Worm (Caenorhabditis elegans) whole organism, L2 larva: ENCODE data around the gene F15B9.11.
"Not testable (repeated sequence)": the region's sequence is repeated elsewhere in the genome, so short reads cannot be mapped to it uniquely, and the experiment has no call there.

Experiments
- C34F6.9 ChIP-seq: fragments of 150-350 bp; optimal IDR thresholded peaks from 2 replicates; lab custom pipeline; 2014; ENCODE audit warnings: missing biosample characterization, missing genetic modification characterization
- F13H6.1 ChIP-seq: sonication (generic microtip); optimal IDR thresholded peaks from 2 replicates; lab custom pipeline; 2016; ENCODE audit warnings: missing genetic modification characterization, missing compliant biosample characterization
- Y55F3AM.14 ChIP-seq: fragments of 200-800 bp; sonication (Bioruptor generic); optimal IDR thresholded peaks from 2 replicates; lab custom pipeline; 2018; ENCODE audit warnings: mild to moderate bottlenecking, missing genetic modification characterization, missing compliant biosample characterization
- alr-1 ChIP-seq: fragments of 150-350 bp; optimal IDR thresholded peaks from 2 replicates; lab custom pipeline; 2014; ENCODE audit warnings: missing biosample characterization, missing genetic modification characterization
- aly-2 ChIP-seq: fragments of 150-350 bp; optimal IDR thresholded peaks from 2 replicates; lab custom pipeline; 2014; ENCODE audit warnings: missing biosample characterization, missing genetic modification characterization
- ama-1 ChIP-seq: fragments of 150-350 bp; optimal IDR thresholded peaks from 2 replicates; lab custom pipeline; 2018; ENCODE audit warnings: inconsistent platforms
- blmp-1 ChIP-seq: sonication (generic microtip); optimal IDR thresholded peaks from 2 replicates; lab custom pipeline; 2017; ENCODE audit warnings: missing genetic modification characterization, mild to moderate bottlenecking, missing compliant biosample characterization, antibody characterized with exemption, moderate library complexity; ENCODE audit not compliant: insufficient read depth
- ceh-82 ChIP-seq: fragments of 150-350 bp; optimal IDR thresholded peaks from 2 replicates; lab custom pipeline; 2014; ENCODE audit warnings: missing biosample characterization, missing genetic modification characterization
- crh-2 ChIP-seq: sonication (generic microtip); optimal IDR thresholded peaks from 2 replicates; lab custom pipeline; 2017; ENCODE audit warnings: missing biosample characterization, missing genetic modification characterization
- egl-27 ChIP-seq: sonication (generic microtip); optimal IDR thresholded peaks from 3 replicates; lab custom pipeline; 2017; ENCODE audit warnings: missing biosample characterization, missing genetic modification reagents, missing genetic modification characterization
- elt-3 ChIP-seq: sonication (generic microtip); optimal IDR thresholded peaks from 2 replicates; lab custom pipeline; 2017; ENCODE audit warnings: missing biosample characterization, missing genetic modification characterization
- fos-1 ChIP-seq: fragments of 150-350 bp; optimal IDR thresholded peaks from 2 replicates; lab custom pipeline; 2014; ENCODE audit warnings: missing biosample characterization, missing genetic modification characterization
- gmeb-1 ChIP-seq: fragments of 150-350 bp; optimal IDR thresholded peaks from 2 replicates; lab custom pipeline; 2014; ENCODE audit warnings: missing biosample characterization, missing genetic modification characterization
- lin-11 ChIP-seq: fragments of 150-350 bp; sonication (generic microtip); optimal IDR thresholded peaks from 2 replicates; lab custom pipeline; 2014; ENCODE audit warnings: missing biosample characterization, missing genetic modification characterization, inconsistent platforms, mixed read lengths
- lin-13 ChIP-seq: fragments of 150-350 bp; optimal IDR thresholded peaks from 2 replicates; lab custom pipeline; 2014; ENCODE audit warnings: missing biosample characterization, missing genetic modification reagents, missing genetic modification characterization
- lin-39 ChIP-seq: fragments of 150-350 bp; optimal IDR thresholded peaks from 2 replicates; lab custom pipeline; 2014; ENCODE audit warnings: missing biosample characterization, missing genetic modification reagents, missing genetic modification characterization
- lsy-2 ChIP-seq, 2 experiments: fragments of 150-350 bp in 1 of 2; sonication (generic microtip) in 1 of 2; optimal IDR thresholded peaks; 2 replicates each; lab custom pipeline; 2014 to 2017; ENCODE audit warnings: missing biosample characterization in 2 of 2, missing genetic modification characterization in 2 of 2
- mab-5 ChIP-seq: fragments of 150-350 bp; optimal IDR thresholded peaks from 2 replicates; lab custom pipeline; 2014; ENCODE audit warnings: missing biosample characterization, missing genetic modification characterization
- mbf-1 ChIP-seq: sonication (generic microtip); optimal IDR thresholded peaks from 2 replicates; lab custom pipeline; 2017; ENCODE audit warnings: missing biosample characterization, missing genetic modification characterization
- mdl-1 ChIP-seq, 2 experiments: fragments of 150-350 bp in 1 of 2; sonication (generic microtip) in 1 of 2; optimal IDR thresholded peaks; 2 replicates each; lab custom pipeline; 2017; ENCODE audit warnings: missing biosample characterization in 2 of 2, missing genetic modification characterization in 2 of 2
- nhr-10 ChIP-seq: sonication (generic microtip); optimal IDR thresholded peaks from 2 replicates; lab custom pipeline; 2017; ENCODE audit warnings: missing biosample characterization, missing genetic modification characterization
- nhr-11 ChIP-seq: fragments of 150-350 bp; optimal IDR thresholded peaks from 2 replicates; lab custom pipeline; 2014; ENCODE audit warnings: missing biosample characterization, missing genetic modification characterization
- nhr-12 ChIP-seq: fragments of 150-350 bp; optimal IDR thresholded peaks from 2 replicates; lab custom pipeline; 2014; ENCODE audit warnings: missing biosample characterization, missing genetic modification characterization
- nhr-129 ChIP-seq: fragments of 150-350 bp; optimal IDR thresholded peaks from 2 replicates; lab custom pipeline; 2014; ENCODE audit warnings: missing biosample characterization, missing genetic modification characterization
- nhr-21 ChIP-seq: fragments of 150-350 bp; optimal IDR thresholded peaks from 2 replicates; lab custom pipeline; 2014; ENCODE audit warnings: missing biosample characterization, missing genetic modification characterization
- nhr-237 ChIP-seq: fragments of 150-350 bp; optimal IDR thresholded peaks from 2 replicates; lab custom pipeline; 2014; ENCODE audit warnings: missing biosample characterization, missing genetic modification characterization
- nhr-25 ChIP-seq: fragments of 150-350 bp; sonication (generic microtip); optimal IDR thresholded peaks from 3 replicates; lab custom pipeline; 2014; ENCODE audit warnings: missing biosample characterization, missing genetic modification characterization
- nhr-6 ChIP-seq: fragments of 150-350 bp; optimal IDR thresholded peaks from 2 replicates; lab custom pipeline; 2014; ENCODE audit warnings: missing biosample characterization, missing genetic modification characterization
- peb-1 ChIP-seq: fragments of 150-350 bp; optimal IDR thresholded peaks from 2 replicates; lab custom pipeline; 2014; ENCODE audit warnings: missing biosample characterization, missing genetic modification characterization
- sem-4 ChIP-seq: fragments of 150-350 bp; optimal IDR thresholded peaks from 2 replicates; lab custom pipeline; 2014; ENCODE audit warnings: missing biosample characterization, missing genetic modification reagents, missing genetic modification characterization
- skn-1 ChIP-seq: sonication (generic microtip); optimal IDR thresholded peaks from 2 replicates; lab custom pipeline; 2017; ENCODE audit warnings: missing biosample characterization, missing genetic modification characterization
- sma-3 ChIP-seq: sonication (generic microtip); optimal IDR thresholded peaks from 2 replicates; lab custom pipeline; 2016; ENCODE audit warnings: missing genetic modification reagents, missing genetic modification characterization, missing compliant biosample characterization
- sma-9 ChIP-seq, 2 experiments: fragments of 150-350 bp in 1 of 2; sonication (generic microtip) in 1 of 2; optimal IDR thresholded peaks; 2 replicates each; lab custom pipeline; 2014 to 2016; ENCODE audit warnings: missing genetic modification characterization in 2 of 2, mild to moderate bottlenecking in 1 of 2, missing biosample characterization in 1 of 2, missing compliant biosample characterization in 1 of 2, missing genetic modification reagents in 1 of 2, moderate library complexity in 1 of 2
- snpc-4 ChIP-seq: fragments of 150-350 bp; optimal IDR thresholded peaks from 2 replicates; lab custom pipeline; 2014; ENCODE audit warnings: missing biosample characterization, missing genetic modification characterization
- unc-39 ChIP-seq: fragments of 150-350 bp; optimal IDR thresholded peaks from 2 replicates; lab custom pipeline; 2014; ENCODE audit warnings: missing biosample characterization, missing genetic modification characterization
- unc-55 ChIP-seq: fragments of 150-350 bp; sonication (generic microtip); optimal IDR thresholded peaks from 3 replicates; lab custom pipeline; 2014; ENCODE audit warnings: missing biosample characterization, missing genetic modification reagents, missing genetic modification characterization
- unc-62 ChIP-seq: fragments of 150-350 bp; optimal IDR thresholded peaks from 2 replicates; lab custom pipeline; 2014; ENCODE audit warnings: missing biosample characterization, missing genetic modification reagents, missing genetic modification characterization
- ztf-11 ChIP-seq: sonication (generic microtip); optimal IDR thresholded peaks from 2 replicates; lab custom pipeline; 2017; ENCODE audit warnings: missing biosample characterization, missing genetic modification characterization
- ztf-4 ChIP-seq: fragments of 150-350 bp; optimal IDR thresholded peaks from 2 replicates; lab custom pipeline; 2014; ENCODE audit warnings: missing biosample characterization, missing genetic modification characterization

The F15B9.11 gene

ce11 chrV:12967925-12968327 lies 24.8 kb downstream of the F15B9.11 start, which contains the start of gene R186.8:
Gene R186.8 (minus strand): TSS chrV:12967982.
- TF ChIP-seq C34F6.9 (peak; percentile 64), lsy-2 (tag; optimal IDR thresholded peaks at IDR 0.05; lab: Kevin White, UChicago) (peak; percentile 56 to 94), sma-3 (GFP tag; lab: Kevin White, UChicago) (peak; percentile 91), crh-2 (tag; lab: Kevin White, UChicago) (peak; percentile 41), unc-55 (GFP tag; lab: Kevin White, UChicago) (peak; percentile 46), lin-11 (tag; lab: Kevin White, UChicago) (peak; percentile 32), nhr-25 (peak; percentile 27), nhr-129 (tag; lab: Kevin White, UChicago) (peak; percentile 60), F13H6.1 (peak; percentile 68), gmeb-1 (tag; lab: Kevin White, UChicago) (peak; percentile 39), sem-4 (tag; lab: Kevin White, UChicago) (peak; percentile 2), fos-1 (tag; lab: Kevin White, UChicago) (peak; percentile 3), sma-9 (GFP tag; optimal IDR thresholded peaks at IDR 0.05; lab: Kevin White, UChicago) (peak; percentile 55), Y55F3AM.14 (GFP tag; lab: Kevin White, UChicago) (peak; percentile 73), nhr-21 (tag; lab: Kevin White, UChicago) (peak; percentile 30)
- TF ChIP-seq sma-9 (tag; optimal IDR thresholded peaks at IDR 0.05; lab: Kevin White, UChicago) = not testable (repeated sequence)

ce11 chrV:12967110-12967509 lies 25.6 kb downstream of the F15B9.11 start, which contains the start of gene R186.3:
Gene R186.3 (minus strand): TSS chrV:12967210.
- no peak for TF ChIP-seq nhr-6 (tag; lab: Kevin White, UChicago)
- no peak for TF ChIP-seq skn-1 (tag; lab: Kevin White, UChicago)
- no peak for TF ChIP-seq sem-4 (tag; lab: Kevin White, UChicago)
- no peak for TF ChIP-seq sma-3 (GFP tag; lab: Kevin White, UChicago)
- TF ChIP-seq peb-1 (tag; lab: Kevin White, UChicago) = no peak
- no peak for TF ChIP-seq nhr-11 (tag; lab: Kevin White, UChicago)
- no peak for TF ChIP-seq Y55F3AM.14 (GFP tag; lab: Kevin White, UChicago)
- no peak for TF ChIP-seq unc-39 (tag; lab: Kevin White, UChicago)
- TF ChIP-seq nhr-12 (tag; lab: Kevin White, UChicago) = no peak
- no peak for TF ChIP-seq egl-27 (tag; lab: Kevin White, UChicago)
- TF ChIP-seq unc-62 (GFP tag; lab: Kevin White, UChicago) = no peak
- no peak for TF ChIP-seq lin-39 (tag; lab: Kevin White, UChicago)

ce11 chrV:12964076-12964475 lies 28.6 kb downstream of the F15B9.11 start, which contains the start of gene srd-35:
Gene srd-35 (plus strand): TSS chrV:12964376.
- TF ChIP-seq lin-11 (tag; lab: Kevin White, UChicago) (no peak), crh-2 (tag; lab: Kevin White, UChicago) (no peak), unc-55 (GFP tag; lab: Kevin White, UChicago) (no peak), nhr-21 (tag; lab: Kevin White, UChicago) (no peak), Y55F3AM.14 (GFP tag; lab: Kevin White, UChicago) (no peak), aly-2 (tag; lab: Kevin White, UChicago) (no peak), nhr-25 (no peak), ama-1 (no peak), elt-3 (tag; lab: Kevin White, UChicago) (no peak), mdl-1 (tag; optimal IDR thresholded peaks at IDR 0.05; lab: Kevin White, UChicago) (no peak), nhr-12 (tag; lab: Kevin White, UChicago) (no peak), lin-13 (GFP tag; lab: Kevin White, UChicago) (no peak)
- TF ChIP-seq, all 48 proteins: peak for 0

- TF ChIP-seq blmp-1 (tag; lab: Kevin White, UChicago) = no peak
- no peak for TF ChIP-seq nhr-6 (tag; lab: Kevin White, UChicago)
- TF ChIP-seq nhr-129 (tag; lab: Kevin White, UChicago) = peak; percentile 96
- TF ChIP-seq nhr-237 (tag; lab: Kevin White, UChicago) = no peak
- no peak for TF ChIP-seq nhr-21 (tag; lab: Kevin White, UChicago)
- TF ChIP-seq nhr-25 = peak; percentile 34
- TF ChIP-seq alr-1 = no peak
- no peak for TF ChIP-seq lin-11 (tag; lab: Kevin White, UChicago)
- TF ChIP-seq mab-5 (tag; lab: Kevin White, UChicago) = no peak
- no peak for TF ChIP-seq gmeb-1 (tag; lab: Kevin White, UChicago)
- no peak for TF ChIP-seq nhr-10
- no peak for TF ChIP-seq mbf-1 (tag; lab: Kevin White, UChicago)
- peak; percentile 6 for TF ChIP-seq fos-1 (tag; lab: Kevin White, UChicago)
- no peak for TF ChIP-seq ama-1
- TF ChIP-seq ztf-11 (tag; lab: Kevin White, UChicago) = no peak
- TF ChIP-seq lin-13 (GFP tag; lab: Kevin White, UChicago) = no peak
- TF ChIP-seq elt-3 (tag; lab: Kevin White, UChicago) = no peak
- TF ChIP-seq lsy-2 (tag; optimal IDR thresholded peaks at IDR 0.05; lab: Kevin White, UChicago) = peak in 1 of 2 experiments; percentile 33
- TF ChIP-seq egl-27 (tag; lab: Kevin White, UChicago) = no peak
- no peak for TF ChIP-seq C34F6.9
- TF ChIP-seq sma-3 (GFP tag; lab: Kevin White, UChicago) = no peak
- TF ChIP-seq F13H6.1 = no peak
- TF ChIP-seq mdl-1 (tag; optimal IDR thresholded peaks at IDR 0.05; lab: Kevin White, UChicago) = no peak
- no peak for TF ChIP-seq ztf-4 (tag; lab: Kevin White, UChicago)
- no peak for TF ChIP-seq snpc-4
- no peak for TF ChIP-seq nhr-12 (tag; lab: Kevin White, UChicago)
- no peak for TF ChIP-seq lin-39 (tag; lab: Kevin White, UChicago)
- TF ChIP-seq ceh-82 (tag; lab: Kevin White, UChicago) = no peak
- peak; percentile 3 for TF ChIP-seq crh-2 (tag; lab: Kevin White, UChicago)
- TF ChIP-seq, all 48 proteins: peak for 5
These were observed 29.5 kb downstream of the F15B9.11 start, which contains the start of gene hrg-9 for ce11 chrV:12963192-12963591. Gene hrg-9 (minus strand): TSS chrV:12963343.
